Worm (Caenorhabditis elegans): ENCODE data around the gene R02F2.10.

DNA sequence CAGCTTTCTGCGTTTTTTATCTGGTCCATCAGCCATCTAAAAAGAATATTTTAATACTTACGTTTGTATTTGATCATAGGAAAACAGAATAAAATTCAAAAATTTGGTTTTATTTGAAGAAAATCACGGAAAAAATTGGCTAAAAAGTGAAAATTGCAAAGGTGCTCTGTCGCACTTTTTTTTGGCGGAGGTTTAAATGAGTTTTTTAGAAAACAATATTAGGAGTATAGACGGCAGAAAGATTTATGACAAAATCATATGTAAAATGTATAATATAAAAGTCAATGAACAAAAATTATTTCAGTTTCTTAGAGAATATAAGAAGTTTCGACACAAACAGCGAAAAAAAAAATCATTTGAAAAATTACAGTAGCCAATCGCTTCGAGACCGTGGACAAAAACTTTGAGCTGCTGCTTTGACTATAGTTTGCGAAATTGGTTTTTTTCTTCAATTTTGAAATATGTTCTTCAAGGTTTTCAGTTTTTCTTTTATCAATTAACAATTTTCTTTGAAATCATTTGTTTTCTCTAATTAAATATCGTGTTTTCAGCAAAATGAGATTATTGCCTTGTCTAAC, 5.7 kb downstream of the R02F2.10 start, which contains the start of the genes R02F2.7 and R02F2.4:
- no peak for TF ChIP-seq ceh-13 (GFP tag; optimal IDR thresholded peaks at IDR 0.05)
- no peak for TF ChIP-seq aly-1 (tag; optimal IDR thresholded peaks at IDR 0.05)
- TF ChIP-seq tra-4 (tag; optimal IDR thresholded peaks at IDR 0.05) = no peak
- no peak for TF ChIP-seq hmg-4 (GFP tag; optimal IDR thresholded peaks at IDR 0.05)
- no peak for TF ChIP-seq F13C5.2 (tag; optimal IDR thresholded peaks at IDR 0.05)
- TF ChIP-seq ama-1 (optimal IDR thresholded peaks at IDR 0.05) = no peak
- TF ChIP-seq pes-1 (GFP tag; IDR thresholded peaks at IDR 0.05) = no peak
